Worm (Caenorhabditis elegans) whole organism, L2 larva: Measurements from ENCODE around the gene R05H10.3.

Experiments
- R02D3.7 ChIP-seq: fragments of 150-350 bp; optimal IDR thresholded peaks from 2 replicates; lab custom pipeline; 2014; ENCODE audit warnings: missing biosample characterization, missing genetic modification characterization
- alr-1 ChIP-seq: fragments of 150-350 bp; optimal IDR thresholded peaks from 2 replicates; lab custom pipeline; 2014; ENCODE audit warnings: missing biosample characterization, missing genetic modification characterization
- aly-2 ChIP-seq: fragments of 150-350 bp; optimal IDR thresholded peaks from 2 replicates; lab custom pipeline; 2014; ENCODE audit warnings: missing biosample characterization, missing genetic modification characterization
- ama-1 ChIP-seq: fragments of 150-350 bp; optimal IDR thresholded peaks from 2 replicates; lab custom pipeline; 2018; ENCODE audit warnings: inconsistent platforms
- blmp-1 ChIP-seq: sonication (generic microtip); optimal IDR thresholded peaks from 2 replicates; lab custom pipeline; 2017; ENCODE audit warnings: missing genetic modification characterization, mild to moderate bottlenecking, missing compliant biosample characterization, antibody characterized with exemption, moderate library complexity; ENCODE audit not compliant: insufficient read depth
- elt-3 ChIP-seq: sonication (generic microtip); optimal IDR thresholded peaks from 2 replicates; lab custom pipeline; 2017; ENCODE audit warnings: missing biosample characterization, missing genetic modification characterization
- lin-39 ChIP-seq: fragments of 150-350 bp; optimal IDR thresholded peaks from 2 replicates; lab custom pipeline; 2014; ENCODE audit warnings: missing biosample characterization, missing genetic modification reagents, missing genetic modification characterization
- lsy-2 ChIP-seq, 2 experiments: fragments of 150-350 bp in 1 of 2; sonication (generic microtip) in 1 of 2; optimal IDR thresholded peaks; 2 replicates each; lab custom pipeline; 2014 to 2017; ENCODE audit warnings: missing biosample characterization in 2 of 2, missing genetic modification characterization in 2 of 2
- mbf-1 ChIP-seq: sonication (generic microtip); optimal IDR thresholded peaks from 2 replicates; lab custom pipeline; 2017; ENCODE audit warnings: missing biosample characterization, missing genetic modification characterization
- nhr-11 ChIP-seq: fragments of 150-350 bp; optimal IDR thresholded peaks from 2 replicates; lab custom pipeline; 2014; ENCODE audit warnings: missing biosample characterization, missing genetic modification characterization
- skn-1 ChIP-seq: sonication (generic microtip); optimal IDR thresholded peaks from 2 replicates; lab custom pipeline; 2017; ENCODE audit warnings: missing biosample characterization, missing genetic modification characterization
- unc-62 ChIP-seq: fragments of 150-350 bp; optimal IDR thresholded peaks from 2 replicates; lab custom pipeline; 2014; ENCODE audit warnings: missing biosample characterization, missing genetic modification reagents, missing genetic modification characterization
- zag-1 ChIP-seq: fragments of 150-350 bp; optimal IDR thresholded peaks from 2 replicates; lab custom pipeline; 2014; ENCODE audit warnings: missing biosample characterization, missing genetic modification characterization
- ztf-1 ChIP-seq: fragments of 200-800 bp; sonication (Bioruptor generic); conservative IDR thresholded peaks from 2 replicates; pipeline ENCODE4 v1.3.6; 2022; ENCODE audit warnings: missing genetic modification characterization, missing compliant biosample characterization

DNA sequence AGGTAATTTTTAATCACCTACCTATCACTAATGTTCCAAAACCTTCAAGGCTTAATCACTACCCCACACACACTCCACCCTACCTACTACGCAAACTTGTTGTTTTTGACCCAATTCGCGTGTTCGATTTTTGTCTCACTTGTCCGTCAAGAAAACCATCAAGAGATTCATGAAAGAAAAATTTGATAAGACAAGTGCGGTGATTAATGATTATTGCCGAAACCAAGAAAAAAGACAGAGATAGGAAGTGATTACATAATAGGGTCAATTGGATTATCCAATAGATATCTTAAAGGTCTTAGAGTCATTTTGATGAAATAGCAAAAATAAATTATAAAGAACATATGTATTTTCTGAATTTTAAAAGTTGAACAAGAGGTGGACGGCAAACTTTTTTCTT, 25.5 kb upstream of the R05H10.3 start:
- no peak for TF ChIP-seq unc-62
- no peak for TF ChIP-seq ztf-1 (GFP tag; lab: Robert Waterston, UW)
- no peak for TF ChIP-seq mbf-1 (tag; lab: Kevin White, UChicago)
- TF ChIP-seq elt-3: no peak
- TF ChIP-seq lsy-2 (tag; optimal IDR thresholded peaks at IDR 0.05; lab: Kevin White, UChicago): no peak
- TF ChIP-seq nhr-11 (tag; lab: Kevin White, UChicago): no peak
- TF ChIP-seq ama-1 (lab: Kevin White, UChicago): no peak
- no peak for TF ChIP-seq zag-1 (tag; lab: Kevin White, UChicago)
- no peak for TF ChIP-seq aly-2 (tag; lab: Kevin White, UChicago)
- no peak for TF ChIP-seq blmp-1 (tag; lab: Kevin White, UChicago)
- no peak for TF ChIP-seq skn-1
- no peak for TF ChIP-seq alr-1
- TF ChIP-seq R02D3.7: no peak
- TF ChIP-seq lin-39 (tag; lab: Kevin White, UChicago): no peak
